Fruit fly (Drosophila melanogaster) Kc167 (cell line): ENCODE data around the gene bon.

Experiments used
- Myc ChIP-seq: fragments of >200 bp; optimal IDR thresholded peaks from 2 replicates; lab custom pipeline; 2017; ENCODE audit warnings: missing external identifiers
- Sin3A ChIP-seq: fragments of >200 bp; optimal IDR thresholded peaks from 2 replicates; lab custom pipeline; 2018; ENCODE audit warnings: missing external identifiers
- h ChIP-seq: fragments of >200 bp; optimal IDR thresholded peaks from 3 replicates; lab custom pipeline; 2018; ENCODE audit warnings: missing external identifiers
- insv ChIP-seq: fragments of >200 bp; optimal IDR thresholded peaks from 3 replicates; lab custom pipeline; 2018; ENCODE audit warnings: missing external identifiers
- psq ChIP-seq: fragments of >200 bp; optimal IDR thresholded peaks from 2 replicates; lab custom pipeline; 2017; ENCODE audit warnings: missing external identifiers
- ttk ChIP-seq: sonication (Bioruptor generic); optimal IDR thresholded peaks from 2 replicates; lab custom pipeline; 2017; ENCODE audit warnings: missing external identifiers

Gene bon

dm6 chr3R:20549855-20550603 lies 42.9 kb upstream of the bon start:
- TF ChIP-seq Sin3A (lab: Kevin White, UChicago), result no peak
- TF ChIP-seq insv (lab: Kevin White, UChicago), result no peak
- TF ChIP-seq ttk, result no peak
- TF ChIP-seq Myc (lab: Kevin White, UChicago), result no peak
- TF ChIP-seq h (lab: Kevin White, UChicago), result no peak
- no peak for TF ChIP-seq psq (lab: Kevin White, UChicago)

dm6 chr3R:20550632-20551486 lies 42.1 kb upstream of the bon start:
- TF ChIP-seq h (lab: Kevin White, UChicago) (no peak), insv (lab: Kevin White, UChicago) (no peak), psq (lab: Kevin White, UChicago) (no peak), Myc (lab: Kevin White, UChicago) (no peak), Sin3A (lab: Kevin White, UChicago) (no peak), ttk (no peak)

DNA sequence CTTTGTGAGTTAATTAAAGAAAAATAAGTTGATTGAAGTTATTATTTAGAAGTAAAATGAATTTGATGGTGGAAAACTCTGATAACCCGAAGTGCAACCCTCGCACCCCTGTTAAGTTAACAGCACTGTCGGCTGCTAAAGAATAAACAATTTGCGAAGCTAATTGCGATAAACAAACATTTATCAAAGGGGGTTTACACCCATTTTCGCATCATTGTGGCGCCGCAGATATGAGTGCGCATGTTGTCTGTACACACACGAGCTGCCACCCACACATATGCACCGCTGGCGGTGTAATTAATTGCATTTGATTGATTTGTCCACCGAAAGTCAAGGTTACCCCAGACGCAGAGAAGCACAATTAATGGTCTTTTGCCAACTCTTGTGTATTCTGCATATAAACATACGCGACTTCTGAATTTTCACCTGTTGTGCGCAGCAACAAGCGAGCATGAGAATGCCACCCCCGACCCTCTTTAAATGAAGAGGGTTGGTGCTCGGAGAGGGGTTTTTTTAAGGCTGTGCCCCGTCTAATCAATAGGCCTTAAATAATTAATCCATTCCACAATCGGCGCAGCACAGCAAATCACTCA lies 41.4 kb upstream of the bon start:
- TF ChIP-seq psq (lab: Kevin White, UChicago), result no peak

dm6 chr3R:20552093-20552492 lies 40.8 kb upstream of the bon start, which contains the start of gene Stat92E:
Gene Stat92E, minus strand, starts transcription at chr3R:20552311.
- TF ChIP-seq h (lab: Kevin White, UChicago), result no peak
- TF ChIP-seq Myc (lab: Kevin White, UChicago), result no peak
- no peak for TF ChIP-seq insv (lab: Kevin White, UChicago)
- no peak for TF ChIP-seq Sin3A (lab: Kevin White, UChicago)
- TF ChIP-seq psq (lab: Kevin White, UChicago), result no peak
- TF ChIP-seq ttk, result no peak

dm6 chr3R:20554300-20554699 lies 38.6 kb upstream of the bon start, which contains the start of gene att-ORFB:
Gene att-ORFB, minus strand, starts transcription at chr3R:20554400.
- TF ChIP-seq Sin3A (lab: Kevin White, UChicago), result no peak
- TF ChIP-seq ttk, result no peak
- no peak for TF ChIP-seq psq (lab: Kevin White, UChicago)
- no peak for TF ChIP-seq insv (lab: Kevin White, UChicago)
- TF ChIP-seq Myc (lab: Kevin White, UChicago), result no peak
- TF ChIP-seq h (lab: Kevin White, UChicago), result no peak

DNA sequence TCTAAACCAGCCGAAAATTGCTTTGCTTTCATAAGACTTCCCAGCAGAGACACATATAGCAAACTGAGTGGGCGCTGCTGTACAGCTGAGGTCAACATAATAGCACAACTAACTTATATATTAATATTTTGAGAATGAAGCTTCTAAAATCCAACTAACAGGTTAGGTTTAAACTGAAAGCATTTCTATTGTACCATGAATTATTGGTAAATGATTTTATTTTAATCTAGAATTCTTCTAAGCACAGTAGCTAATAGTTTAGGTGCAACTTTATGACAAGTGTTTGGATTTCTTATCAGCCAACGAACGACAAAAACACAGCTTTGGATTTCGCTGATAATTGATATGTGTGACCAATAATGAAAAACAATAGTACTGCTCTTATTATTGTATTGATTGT lies 37.9 kb upstream of the bon start:
- TF ChIP-seq ttk (no peak), psq (lab: Kevin White, UChicago) (no peak), insv (lab: Kevin White, UChicago) (no peak), Sin3A (lab: Kevin White, UChicago) (no peak), h (lab: Kevin White, UChicago) (no peak), Myc (lab: Kevin White, UChicago) (no peak)

dm6 chr3R:20555720-20556280 lies 37.1 kb upstream of the bon start:
- TF ChIP-seq Myc (lab: Kevin White, UChicago) (no peak), ttk (no peak), insv (lab: Kevin White, UChicago) (no peak), h (lab: Kevin White, UChicago) (no peak), Sin3A (lab: Kevin White, UChicago) (no peak), psq (lab: Kevin White, UChicago) (no peak)

DNA sequence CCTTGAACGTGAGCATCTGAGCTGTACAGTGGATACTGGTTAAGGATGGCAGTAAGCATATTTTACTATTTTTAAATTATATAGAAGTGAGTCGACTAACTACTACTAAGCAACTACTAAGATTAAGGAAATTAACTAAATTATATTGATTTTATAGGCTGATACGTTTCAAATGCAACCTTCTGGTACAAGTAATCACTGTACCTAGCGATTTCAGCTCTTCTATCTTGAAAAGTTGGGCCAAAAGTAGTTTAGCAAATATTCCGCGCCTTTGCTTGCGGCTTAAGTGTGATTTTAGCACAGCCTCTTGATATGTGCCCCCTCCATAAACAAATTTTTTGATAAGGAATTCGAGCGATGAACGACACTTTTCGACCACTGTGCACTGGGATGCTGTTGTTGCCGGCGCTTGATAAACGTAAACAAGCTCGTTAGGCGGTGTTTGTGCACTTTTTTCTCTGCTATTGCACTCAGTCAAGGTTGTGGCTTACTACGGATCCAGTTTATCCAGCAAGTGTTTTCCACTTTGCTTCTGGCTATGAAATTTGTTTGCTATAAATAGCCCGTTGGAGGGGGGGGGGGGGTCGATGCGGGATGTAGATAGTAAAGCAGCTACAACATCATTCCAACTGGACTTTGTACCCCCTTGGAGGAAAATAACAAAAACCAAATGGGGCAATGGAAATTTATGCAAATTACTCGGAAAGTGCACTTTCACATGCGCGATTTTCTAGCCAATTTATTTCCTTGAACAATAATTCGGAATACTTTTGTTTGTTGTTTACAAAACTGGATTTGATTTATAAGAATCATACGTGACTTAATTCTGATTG lies 36.4 kb upstream of the bon start:
- no peak for TF ChIP-seq insv (lab: Kevin White, UChicago)

DNA sequence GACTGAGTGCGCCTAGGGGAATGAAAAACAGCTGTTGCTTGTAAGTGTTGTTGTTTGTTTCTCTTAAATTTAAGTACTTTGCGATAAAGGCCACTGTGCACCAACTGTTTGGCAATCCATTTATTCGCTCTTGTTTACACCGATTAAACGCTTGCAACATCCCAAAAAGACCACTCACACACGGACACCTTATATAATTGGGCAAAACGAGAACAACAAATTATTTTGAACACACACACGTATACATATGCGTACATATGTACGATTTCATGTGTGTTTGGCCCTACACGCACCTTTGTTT lies 35.9 kb upstream of the bon start:
- no peak for TF ChIP-seq ttk
- no peak for TF ChIP-seq h (lab: Kevin White, UChicago)
- no peak for TF ChIP-seq psq (lab: Kevin White, UChicago)
- TF ChIP-seq Myc (lab: Kevin White, UChicago), result no peak
- TF ChIP-seq insv (lab: Kevin White, UChicago), result no peak
- no peak for TF ChIP-seq Sin3A (lab: Kevin White, UChicago)

dm6 chr3R:20557415-20558105 lies 35.4 kb upstream of the bon start, which contains the start of the genes DPCoAC and CG5180:
Gene DPCoAC, minus strand, starts transcription at chr3R:20557667.
Gene CG5180, plus strand, starts transcription at chr3R:20557930.
- TF ChIP-seq Myc (lab: Kevin White, UChicago) (no peak), psq (lab: Kevin White, UChicago) (no peak), insv (lab: Kevin White, UChicago) (no peak), ttk (no peak), h (lab: Kevin White, UChicago) (no peak), Sin3A (lab: Kevin White, UChicago) (no peak)
